Fruit fly (Drosophila melanogaster) whole organism, embryonic: ENCODE data around the gene Pino.

Source experiments
- B-H1 ChIP-seq: fragments of 200-800 bp; sonication (Bioruptor generic); IDR thresholded peaks from 3 replicates; pipeline ENCODE4 v1.3.6; 2022; ENCODE audit warnings: missing biosample characterization, missing genetic modification characterization
- CG10274 ChIP-seq: fragments of 200-800 bp; sonication (Bioruptor generic); optimal IDR thresholded peaks from 3 replicates; lab custom pipeline; 2017; ENCODE audit warnings: missing biosample characterization, mild to moderate bottlenecking, missing genetic modification characterization
- CG10366 ChIP-seq: fragments of 200-800 bp; sonication (Bioruptor generic); IDR thresholded peaks from 2 replicates; pipeline ENCODE4 v1.3.6; 2022; ENCODE audit warnings: missing biosample characterization, missing genetic modification characterization
- CG11723 ChIP-seq: fragments of 200-800 bp; sonication (Bioruptor generic); optimal IDR thresholded peaks from 2 replicates; lab custom pipeline; 2017; ENCODE audit warnings: missing biosample characterization, mild to moderate bottlenecking, missing genetic modification characterization
- CG16815 ChIP-seq: fragments of 200-800 bp; sonication (Bioruptor generic); optimal IDR thresholded peaks from 3 replicates; lab custom pipeline; 2017; ENCODE audit warnings: missing biosample characterization, mild to moderate bottlenecking, missing genetic modification characterization
- CG17361 ChIP-seq: fragments of 200-800 bp; sonication (Bioruptor generic); IDR thresholded peaks from 3 replicates; pipeline ENCODE4 v1.3.6; 2022; ENCODE audit warnings: missing biosample characterization, missing genetic modification characterization
- CG17385 ChIP-seq: fragments of 200-800 bp; sonication (Bioruptor generic); optimal IDR thresholded peaks from 3 replicates; lab custom pipeline; 2018; ENCODE audit warnings: missing biosample characterization, mild to moderate bottlenecking, missing genetic modification characterization
- CG4328 ChIP-seq: fragments of 200-800 bp; sonication (Bioruptor generic); optimal IDR thresholded peaks from 3 replicates; lab custom pipeline; 2017; ENCODE audit warnings: missing biosample characterization, missing genetic modification reagents, missing genetic modification characterization
- CG4854 ChIP-seq: fragments of 200-800 bp; sonication (Bioruptor generic); optimal IDR thresholded peaks from 2 replicates; lab custom pipeline; 2016; ENCODE audit warnings: missing biosample characterization, missing genetic modification characterization, inconsistent platforms
- CG6175 ChIP-seq: fragments of 200-800 bp; sonication (Bioruptor generic); IDR thresholded peaks from 3 replicates; pipeline ENCODE4 v1.3.6; 2022; ENCODE audit warnings: missing biosample characterization, missing genetic modification characterization
- CG6272 ChIP-seq: fragments of 200-800 bp; sonication (Bioruptor generic); IDR thresholded peaks from 2 replicates; pipeline ENCODE4 v1.3.6; 2022; ENCODE audit warnings: missing biosample characterization, missing genetic modification characterization
- CG6813 ChIP-seq: fragments of 200-800 bp; sonication (Bioruptor generic); optimal IDR thresholded peaks from 2 replicates; lab custom pipeline; 2017; ENCODE audit warnings: missing biosample characterization, missing genetic modification characterization, mild to moderate bottlenecking, moderate library complexity, missing genetic modification reagents
- CG8359 ChIP-seq: fragments of 200-800 bp; sonication (Bioruptor generic); optimal IDR thresholded peaks from 2 replicates; lab custom pipeline; 2017; ENCODE audit warnings: missing biosample characterization, mild to moderate bottlenecking, missing genetic modification characterization, borderline replicate concordance
- CG9215 ChIP-seq: fragments of 200-800 bp; sonication (Bioruptor generic); IDR thresholded peaks from 2 replicates; pipeline ENCODE4 v1.3.6; 2022; ENCODE audit warnings: missing biosample characterization, missing genetic modification characterization
- CG9437 ChIP-seq: fragments of 200-800 bp; sonication (Bioruptor generic); optimal IDR thresholded peaks from 2 replicates; lab custom pipeline; 2018; ENCODE audit warnings: missing biosample characterization, mild to moderate bottlenecking, missing genetic modification characterization
- CTCF ChIP-seq: fragments of 200-800 bp; sonication (Bioruptor generic); optimal IDR thresholded peaks from 2 replicates; lab custom pipeline; 2017; ENCODE audit warnings: missing biosample characterization, mild to moderate bottlenecking, missing genetic modification characterization, moderate library complexity
- Dbx ChIP-seq: fragments of 200-800 bp; sonication (Bioruptor generic); IDR thresholded peaks from 3 replicates; pipeline ENCODE4 v1.3.6; 2022; ENCODE audit warnings: missing biosample characterization, missing genetic modification characterization
- Deaf1 ChIP-seq: fragments of 200-800 bp; optimal IDR thresholded peaks from 3 replicates; lab custom pipeline; 2019; ENCODE audit warnings: missing biosample characterization, mild to moderate bottlenecking, missing genetic modification characterization, moderate library complexity
- ERR ChIP-seq: fragments of 200-800 bp; sonication (Bioruptor generic); optimal IDR thresholded peaks from 2 replicates; lab custom pipeline; 2016; ENCODE audit warnings: missing biosample characterization, missing genetic modification characterization
- HLH4C ChIP-seq: fragments of 200-800 bp; sonication (Bioruptor generic); IDR thresholded peaks from 3 replicates; pipeline ENCODE4 v1.3.6; 2022; ENCODE audit warnings: missing biosample characterization, missing genetic modification characterization; ENCODE audit not compliant: partially characterized antibody
- Hey ChIP-seq: fragments of 200-800 bp; sonication (Bioruptor generic); optimal IDR thresholded peaks from 3 replicates; lab custom pipeline; 2018; ENCODE audit warnings: missing biosample characterization, mild to moderate bottlenecking, missing genetic modification characterization
- HmgD ChIP-seq: fragments of 200-800 bp; sonication (Bioruptor generic); optimal IDR thresholded peaks from 3 replicates; lab custom pipeline; 2016; ENCODE audit warnings: missing biosample characterization, missing genetic modification characterization
- Hr51 ChIP-seq, 2 experiments: fragments of 200-800 bp; sonication (Bioruptor generic); optimal IDR thresholded peaks; 2 replicates in 1 of 2; 3 replicates in 1 of 2; lab custom pipeline; 2016 to 2018; ENCODE audit warnings: missing biosample characterization in 2 of 2, missing genetic modification characterization in 2 of 2, mild to moderate bottlenecking in 1 of 2, moderate library complexity in 1 of 2
- Kr ChIP-seq: fragments of 200-800 bp; sonication (Bioruptor generic); optimal IDR thresholded peaks from 2 replicates; lab custom pipeline; 2017; ENCODE audit warnings: missing biosample characterization, mild to moderate bottlenecking, missing genetic modification characterization
- Lhr ChIP-seq: fragments of 200-800 bp; sonication (Bioruptor generic); optimal IDR thresholded peaks from 3 replicates; lab custom pipeline; 2017; ENCODE audit warnings: mild to moderate bottlenecking, missing biosample characterization, missing genetic modification reagents, missing genetic modification characterization
- Mad ChIP-seq: fragments of 200-800 bp; sonication (Bioruptor generic); optimal IDR thresholded peaks from 2 replicates; lab custom pipeline; 2016; ENCODE audit warnings: missing biosample characterization, missing genetic modification characterization
- Meics ChIP-seq: fragments of 200-800 bp; sonication (Bioruptor generic); optimal IDR thresholded peaks from 2 replicates; lab custom pipeline; 2017; ENCODE audit warnings: missing biosample characterization, mild to moderate bottlenecking, missing genetic modification characterization
- Myb ChIP-seq: fragments of 200-800 bp; sonication (Bioruptor generic); optimal IDR thresholded peaks from 2 replicates; lab custom pipeline; 2016; ENCODE audit warnings: missing biosample characterization, missing genetic modification characterization
- NK7.1 ChIP-seq: fragments of 200-800 bp; sonication (Bioruptor generic); optimal IDR thresholded peaks from 3 replicates; lab custom pipeline; 2016; ENCODE audit warnings: missing biosample characterization, missing genetic modification characterization
- NfI ChIP-seq: fragments of 200-800 bp; sonication (Bioruptor generic); optimal IDR thresholded peaks from 3 replicates; lab custom pipeline; 2018; ENCODE audit warnings: missing biosample characterization, mild to moderate bottlenecking, missing genetic modification characterization, moderate library complexity
- Rx ChIP-seq: fragments of 200-800 bp; sonication (Bioruptor generic); IDR thresholded peaks from 2 replicates; pipeline ENCODE4 v1.3.6; 2022; ENCODE audit warnings: missing biosample characterization, missing genetic modification characterization
- Scr ChIP-seq: fragments of 200-800 bp; sonication (Bioruptor generic); IDR thresholded peaks from 2 replicates; pipeline ENCODE4 v1.3.6; 2022; ENCODE audit warnings: missing biosample characterization, missing genetic modification characterization; ENCODE audit not compliant: partially characterized antibody
- Sox102F ChIP-seq: fragments of 200-800 bp; sonication (Bioruptor generic); optimal IDR thresholded peaks from 2 replicates; lab custom pipeline; 2018; ENCODE audit warnings: missing biosample characterization, mild to moderate bottlenecking, missing genetic modification characterization, moderate library complexity
- Sry-δ ChIP-seq: fragments of 200-800 bp; sonication (Bioruptor generic); optimal IDR thresholded peaks from 2 replicates; lab custom pipeline; 2016; ENCODE audit warnings: missing biosample characterization, missing genetic modification characterization
- Taf1 ChIP-seq: fragments of 200-800 bp; sonication (Bioruptor generic); IDR thresholded peaks from 2 replicates; pipeline ENCODE4 v1.3.6; 2022; ENCODE audit warnings: missing biosample characterization, missing genetic modification characterization
- Xbp1 ChIP-seq: fragments of 200-800 bp; sonication (Bioruptor generic); optimal IDR thresholded peaks from 3 replicates; lab custom pipeline; 2016; ENCODE audit warnings: missing biosample characterization, mild to moderate bottlenecking, missing genetic modification characterization
- YL-1 ChIP-seq: fragments of 200-800 bp; sonication (Bioruptor generic); optimal IDR thresholded peaks from 3 replicates; lab custom pipeline; 2017; ENCODE audit warnings: missing biosample characterization, mild to moderate bottlenecking, missing genetic modification characterization
- bigmax ChIP-seq: fragments of 200-800 bp; sonication (Bioruptor generic); optimal IDR thresholded peaks from 2 replicates; lab custom pipeline; 2018; ENCODE audit warnings: missing biosample characterization, mild to moderate bottlenecking, missing genetic modification characterization
- cato ChIP-seq: fragments of 200-800 bp; sonication (Bioruptor generic); optimal IDR thresholded peaks from 2 replicates; lab custom pipeline; 2016; ENCODE audit warnings: missing biosample characterization, missing genetic modification characterization, borderline replicate concordance
- dati ChIP-seq: fragments of 200-800 bp; sonication (Bioruptor generic); IDR thresholded peaks from 2 replicates; pipeline ENCODE4 v1.3.6; 2022; ENCODE audit warnings: missing biosample characterization, missing genetic modification characterization
- dmrt11E ChIP-seq: fragments of 200-800 bp; sonication (Bioruptor generic); optimal IDR thresholded peaks from 3 replicates; lab custom pipeline; 2018; ENCODE audit warnings: missing biosample characterization, mild to moderate bottlenecking, missing genetic modification characterization, moderate library complexity
- fd64A ChIP-seq: fragments of 200-800 bp; sonication (Bioruptor generic); optimal IDR thresholded peaks from 3 replicates; lab custom pipeline; 2018; ENCODE audit warnings: missing biosample characterization, mild to moderate bottlenecking, missing genetic modification characterization
- mam ChIP-seq: fragments of 200-800 bp; sonication (Bioruptor generic); optimal IDR thresholded peaks from 3 replicates; lab custom pipeline; 2016; ENCODE audit warnings: missing biosample characterization, missing genetic modification characterization
- nerfin-1 ChIP-seq: fragments of 200-800 bp; sonication (Bioruptor generic); optimal IDR thresholded peaks from 3 replicates; lab custom pipeline; 2019; ENCODE audit warnings: missing biosample characterization, mild to moderate bottlenecking, missing genetic modification characterization, moderate library complexity
- row ChIP-seq: fragments of 200-800 bp; sonication (Bioruptor generic); IDR thresholded peaks from 3 replicates; pipeline ENCODE4 v1.3.6; 2022; ENCODE audit warnings: missing biosample characterization, missing genetic modification characterization
- sc ChIP-seq, 3 experiments: fragments of >200 bp in 2 of 3; fragments of 200-800 bp in 1 of 3; sonication (Bioruptor generic) in 1 of 3; optimal IDR thresholded peaks; 2 replicates in 2 of 3; 3 replicates in 1 of 3; lab custom pipeline; 2017; ENCODE audit warnings: mild to moderate bottlenecking in 1 of 3, missing biosample characterization in 1 of 3, missing genetic modification characterization in 1 of 3, missing genetic modification reagents in 1 of 3
- sens ChIP-seq: fragments of 200-800 bp; sonication (Bioruptor generic); peaks from one replicate; lab custom pipeline; 2016; ENCODE audit warnings: missing biosample characterization, missing genetic modification characterization
- toy ChIP-seq: fragments of 200-800 bp; sonication (Bioruptor generic); IDR thresholded peaks from 2 replicates; pipeline ENCODE4 v1.3.6; 2022; ENCODE audit warnings: missing biosample characterization, missing genetic modification characterization
- unpg ChIP-seq: fragments of 200-800 bp; sonication (Bioruptor generic); optimal IDR thresholded peaks from 3 replicates; lab custom pipeline; 2018; ENCODE audit warnings: missing biosample characterization, mild to moderate bottlenecking, missing genetic modification characterization, moderate library complexity
- wor ChIP-seq: fragments of 200-800 bp; sonication (Bioruptor generic); IDR thresholded peaks from 2 replicates; pipeline ENCODE4 v1.3.6; 2022; ENCODE audit warnings: missing biosample characterization, missing genetic modification characterization
- yki ChIP-seq: fragments of >200 bp; optimal IDR thresholded peaks from 3 replicates; lab custom pipeline; 2018
- zfh2 ChIP-seq: fragments of 200-800 bp; sonication (Bioruptor generic); optimal IDR thresholded peaks from 2 replicates; lab custom pipeline; 2016; ENCODE audit warnings: missing biosample characterization, missing genetic modification characterization

Pino gene

DNA sequence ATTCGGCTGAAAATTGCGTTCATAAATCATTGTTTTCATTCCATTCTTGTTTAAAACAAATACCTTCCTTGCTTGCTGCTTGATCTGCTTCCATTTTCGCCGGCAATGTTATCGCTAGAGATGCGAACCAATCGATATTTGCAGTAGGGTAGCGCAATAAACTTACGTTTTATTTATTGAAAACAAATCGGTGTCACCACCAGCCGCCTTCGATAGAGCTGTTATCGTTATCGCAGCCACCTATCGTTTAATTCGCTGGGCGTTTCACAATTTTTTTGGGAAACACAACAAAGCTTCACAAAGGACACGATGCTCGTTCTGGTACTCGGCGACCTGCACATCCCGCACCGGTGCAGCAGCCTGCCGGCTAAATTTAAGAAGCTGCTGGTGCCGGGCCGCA lies 21.8 kb upstream of the Pino start, which contains the start of the genes Tfb4 and Vps29 (continued):
- TF ChIP-seq dmrt11E (tag; lab: Kevin White, UChicago) (peak; percentile 11), CG9215 (GFP tag; lab: Robert Waterston, UW) (0 out of 2 replicates have a peak, but pooled peaks have one; percentile 35), CG4328 (GFP tag; lab: Kevin White, UChicago) (no peak), CG16815 (GFP tag; lab: Kevin White, UChicago) (no peak), Xbp1 (GFP tag; lab: Kevin White, UChicago) (peak; percentile 67), Scr (GFP tag; lab: Robert Waterston, UW) (peak; percentile 80), Myb (peak; percentile 36), B-H1 (GFP tag; lab: Robert Waterston, UW) (no peak; the same call in 2 of the 3 replicates), CG4854 (GFP tag; lab: Kevin White, UChicago) (peak; percentile 21), CG6813 (GFP tag; lab: Kevin White, UChicago) (no peak), bigmax (GFP tag; lab: Kevin White, UChicago) (no peak), wor (GFP tag; lab: Robert Waterston, UW) (no peak), Sry-δ (GFP tag; lab: Kevin White, UChicago) (peak; percentile 94), Hey (tag; lab: Kevin White, UChicago) (no peak), dati (GFP tag; lab: Robert Waterston, UW) (no peak), Kr (no peak), Lhr (GFP tag; lab: Kevin White, UChicago) (no peak), unpg (GFP tag; lab: Kevin White, UChicago) (no peak), NK7.1 (no peak), ERR (peak; percentile 9), Hr51 (GFP tag; optimal IDR thresholded peaks at IDR 0.05; lab: Kevin White, UChicago) (no peak), YL-1 (GFP tag; lab: Kevin White, UChicago) (peak; percentile 2), zfh2 (GFP tag; lab: Kevin White, UChicago) (peak; percentile 84), Dbx (GFP tag; lab: Robert Waterston, UW) (peak; percentile 65; the same call in 2 of the 3 replicates), row (GFP tag; lab: Robert Waterston, UW) (peak; percentile 65), Mad (GFP tag; lab: Kevin White, UChicago) (no peak), Rx (GFP tag; lab: Robert Waterston, UW) (no peak), sc (optimal IDR thresholded peaks at IDR 0.05; lab: Kevin White, UChicago) (no peak), sc (GFP tag; optimal IDR thresholded peaks at IDR 0.05; lab: Kevin White, UChicago) (no peak), fd64A (no peak), toy (GFP tag; lab: Robert Waterston, UW) (no peak), HmgD (GFP tag; lab: Kevin White, UChicago) (peak; percentile 59), CG17361 (GFP tag; lab: Robert Waterston, UW) (no peak), cato (no peak), CG17385 (no peak), NfI (peak; percentile 51), nerfin-1 (tag; lab: Kevin White, UChicago) (no peak), HLH4C (GFP tag; lab: Robert Waterston, UW) (peak; percentile 98), CG11723 (GFP tag; lab: Kevin White, UChicago) (no peak), CTCF (GFP tag; lab: Kevin White, UChicago) (no peak), Sox102F (no peak), sens (GFP tag; lab: Kevin White, UChicago) (peak; percentile 35), CG8359 (GFP tag; lab: Kevin White, UChicago) (no peak), Meics (GFP tag; lab: Kevin White, UChicago) (no peak), mam (GFP tag; lab: Kevin White, UChicago) (peak; percentile 73), CG6272 (GFP tag; lab: Robert Waterston, UW) (peak; percentile 46; the same call in 1 of the 2 replicates), CG10366 (peak; percentile 41; the same call in 1 of the 2 replicates), CG9437 (GFP tag; lab: Kevin White, UChicago) (no peak), Taf1 (GFP tag; lab: Robert Waterston, UW) (no peak), yki (no peak), Deaf1 (tag; lab: Kevin White, UChicago) (no peak), CG6175 (GFP tag; lab: Robert Waterston, UW) (no peak), CG10274 (GFP tag; lab: Kevin White, UChicago) (no peak)
